Worm (Caenorhabditis elegans) whole organism, young adult: ENCODE measurements around the gene mrpl-18.

Source experiments
- F22D6.2 ChIP-seq: sonication (generic microtip); optimal IDR thresholded peaks from 2 replicates; lab custom pipeline; 2016; ENCODE audit warnings: mild to moderate bottlenecking, missing genetic modification characterization, missing compliant biosample characterization
- F23B12.7 ChIP-seq: sonication (generic microtip); optimal IDR thresholded peaks from 2 replicates; lab custom pipeline; 2017; ENCODE audit warnings: missing genetic modification characterization, mild to moderate bottlenecking, missing compliant biosample characterization, antibody characterized with exemption, moderate library complexity; ENCODE audit not compliant: insufficient read depth
- attf-6 ChIP-seq: fragments of 200-800 bp; sonication (Bioruptor generic); IDR thresholded peaks from 2 replicates; pipeline ENCODE4 v1.3.6; 2022; ENCODE audit warnings: missing genetic modification reagents, missing genetic modification characterization, missing compliant biosample characterization
- cebp-1 ChIP-seq, 2 experiments: fragments of 200-800 bp in 1 of 2; sonication (Bioruptor generic) in 1 of 2; sonication (generic microtip) in 1 of 2; IDR thresholded peaks in 1 of 2; optimal IDR thresholded peaks in 1 of 2; 2 replicates each; pipeline versions ENCODE4 v1.3.6 to Lab custom; 2017 to 2022; ENCODE audit warnings: missing compliant biosample characterization in 2 of 2, missing genetic modification characterization in 2 of 2, mild to moderate bottlenecking in 1 of 2, missing genetic modification reagents in 1 of 2, moderate library complexity in 1 of 2
- ceh-40 ChIP-seq: fragments of 200-800 bp; sonication (Bioruptor generic); IDR thresholded peaks from 2 replicates; pipeline ENCODE4 v1.3.6; 2022; ENCODE audit warnings: missing genetic modification characterization, missing compliant biosample characterization
- ceh-91 ChIP-seq: fragments of 200-800 bp; sonication (Bioruptor generic); IDR thresholded peaks from 2 replicates; pipeline ENCODE4 v1.3.6; 2022; ENCODE audit warnings: missing genetic modification reagents, missing genetic modification characterization, missing compliant biosample characterization
- dox-1 ChIP-seq: fragments of 200-800 bp; sonication (Bioruptor generic); IDR thresholded peaks from 2 replicates; pipeline ENCODE4 v1.3.6; 2022; ENCODE audit warnings: missing genetic modification reagents, missing genetic modification characterization, missing compliant biosample characterization
- egl-44 ChIP-seq: fragments of 200-800 bp; sonication (Bioruptor generic); IDR thresholded peaks from 2 replicates; pipeline ENCODE4 v1.3.6; 2022; ENCODE audit warnings: missing genetic modification reagents, missing genetic modification characterization, missing compliant biosample characterization
- hlh-12 ChIP-seq: sonication (generic microtip); optimal IDR thresholded peaks from 2 replicates; lab custom pipeline; 2016; ENCODE audit warnings: missing genetic modification characterization, missing compliant biosample characterization
- hmg-20 ChIP-seq: fragments of 200-800 bp; sonication (Bioruptor generic); IDR thresholded peaks from 2 replicates; pipeline ENCODE4 v1.3.6; 2022; ENCODE audit warnings: missing genetic modification reagents, missing genetic modification characterization, missing compliant biosample characterization
- hsf-1 ChIP-seq: fragments of 200-800 bp; sonication (Bioruptor generic); IDR thresholded peaks from 2 replicates; pipeline ENCODE4 v1.3.6; 2022; ENCODE audit warnings: missing genetic modification reagents, missing genetic modification characterization, missing compliant biosample characterization
- lag-1 ChIP-seq: fragments of 200-800 bp; sonication (Bioruptor generic); IDR thresholded peaks from 2 replicates; pipeline ENCODE4 v1.3.6; 2022; ENCODE audit warnings: missing genetic modification reagents, missing genetic modification characterization, missing compliant biosample characterization
- let-526 ChIP-seq: fragments of 200-800 bp; sonication (Bioruptor generic); IDR thresholded peaks from 2 replicates; pipeline ENCODE4 v1.3.6; 2022; ENCODE audit warnings: missing genetic modification reagents, missing genetic modification characterization, missing compliant biosample characterization
- lin-35 ChIP-seq, 3 experiments: fragments of 150-350 bp in 2 of 3; sonication (generic microtip) in 1 of 3; optimal IDR thresholded peaks; 2 replicates each; lab custom pipeline; 2014 to 2018; ENCODE audit warnings: missing biosample characterization in 3 of 3, missing genetic modification characterization in 3 of 3, missing genetic modification reagents in 3 of 3
- lin-40 ChIP-seq: sonication (generic microtip); optimal IDR thresholded peaks from 2 replicates; lab custom pipeline; 2016; ENCODE audit warnings: missing genetic modification characterization, mild to moderate bottlenecking, missing compliant biosample characterization, missing genotype, missing genetic modification reagents
- lsl-1 ChIP-seq: fragments of 200-800 bp; sonication (Bioruptor generic); optimal IDR thresholded peaks from 2 replicates; lab custom pipeline; 2018; ENCODE audit warnings: mild to moderate bottlenecking, missing genetic modification characterization, moderate library complexity, missing compliant biosample characterization
- madf-3 ChIP-seq: fragments of 200-800 bp; sonication (Bioruptor generic); IDR thresholded peaks from 2 replicates; pipeline ENCODE4 v1.3.6; 2022; ENCODE audit warnings: missing genetic modification reagents, missing genetic modification characterization, missing compliant biosample characterization
- madf-6 ChIP-seq: fragments of 200-800 bp; sonication (Bioruptor generic); IDR thresholded peaks from 2 replicates; pipeline ENCODE4 v1.3.6; 2022; ENCODE audit warnings: missing genetic modification reagents, missing genetic modification characterization, missing compliant biosample characterization
- nhr-120 ChIP-seq: fragments of 200-800 bp; sonication (Bioruptor generic); IDR thresholded peaks from 2 replicates; pipeline ENCODE4 v1.3.6; 2022; ENCODE audit warnings: missing genetic modification characterization, missing compliant biosample characterization
- nhr-27 ChIP-seq: fragments of 200-800 bp; sonication (Bioruptor generic); optimal IDR thresholded peaks from 2 replicates; lab custom pipeline; 2018; ENCODE audit warnings: mild to moderate bottlenecking, missing genetic modification characterization, moderate library complexity, missing compliant biosample characterization
- nhr-80 ChIP-seq: sonication (generic microtip); optimal IDR thresholded peaks from 2 replicates; lab custom pipeline; 2016; ENCODE audit warnings: missing genetic modification characterization, missing compliant biosample characterization
- rec-8 ChIP-seq, 2 experiments: sonication (generic microtip); optimal IDR thresholded peaks; 2 replicates each; lab custom pipeline; 2016; ENCODE audit warnings: mild to moderate bottlenecking in 2 of 2, missing genetic modification characterization in 2 of 2, missing genetic modification reagents in 2 of 2, missing genotype in 2 of 2, missing biosample characterization in 1 of 2, missing compliant biosample characterization in 1 of 2, moderate library complexity in 1 of 2
- repo-1 ChIP-seq: sonication (generic microtip); optimal IDR thresholded peaks from 2 replicates; lab custom pipeline; 2017; ENCODE audit warnings: mild to moderate bottlenecking, missing genetic modification characterization, missing compliant biosample characterization
- snpc-1.1 ChIP-seq: sonication (generic microtip); optimal IDR thresholded peaks from 2 replicates; lab custom pipeline; 2017; ENCODE audit warnings: missing genetic modification characterization, mild to moderate bottlenecking, missing compliant biosample characterization, antibody characterized with exemption, moderate library complexity, missing genotype, missing genetic modification reagents; ENCODE audit not compliant: insufficient read depth
- snpc-3.4 ChIP-seq: sonication (generic microtip); optimal IDR thresholded peaks from 2 replicates; lab custom pipeline; 2017; ENCODE audit warnings: missing genetic modification characterization, mild to moderate bottlenecking, missing compliant biosample characterization, antibody characterized with exemption, moderate library complexity, missing genotype, missing genetic modification reagents
- sptf-2 ChIP-seq: fragments of 200-800 bp; sonication (Bioruptor generic); optimal IDR thresholded peaks from 2 replicates; lab custom pipeline; 2018; ENCODE audit warnings: mild to moderate bottlenecking, missing genetic modification characterization, missing compliant biosample characterization
- xnd-1 ChIP-seq: sonication (generic microtip); optimal IDR thresholded peaks from 2 replicates; lab custom pipeline; 2016; ENCODE audit warnings: missing genotype, missing genetic modification reagents, missing genetic modification characterization, missing compliant biosample characterization
- zim-3 ChIP-seq: sonication (generic microtip); optimal IDR thresholded peaks from 2 replicates; lab custom pipeline; 2017; ENCODE audit warnings: mild to moderate bottlenecking, missing genetic modification characterization, moderate library complexity, missing compliant biosample characterization
- ztf-22 ChIP-seq: fragments of 200-800 bp; sonication (Bioruptor generic); optimal IDR thresholded peaks from 2 replicates; lab custom pipeline; 2018; ENCODE audit warnings: mild to moderate bottlenecking, missing genetic modification characterization, moderate library complexity, missing compliant biosample characterization
- ztf-25 ChIP-seq: fragments of 200-800 bp; sonication (Bioruptor generic); IDR thresholded peaks from 2 replicates; pipeline ENCODE4 v1.3.6; 2022; ENCODE audit warnings: missing genetic modification reagents, missing genetic modification characterization, missing compliant biosample characterization
- ztf-3 ChIP-seq: fragments of 200-800 bp; sonication (Bioruptor generic); optimal IDR thresholded peaks from 2 replicates; lab custom pipeline; 2018; ENCODE audit warnings: mild to moderate bottlenecking, missing genetic modification characterization, missing compliant biosample characterization

The mrpl-18 gene

ce11 chrIII:8137777-8138176, 7.0 kb upstream of the mrpl-18 start, which contains the start of gene hsp-12.2:
Gene hsp-12.2 (plus strand): TSS chrIII:8138077.
- no peak for TF ChIP-seq lsl-1 (GFP tag; lab: Kevin White, UChicago)
- TF ChIP-seq madf-6 (GFP tag; lab: Robert Waterston, UW) = no peak

- TF ChIP-seq lin-35 (GFP tag; optimal IDR thresholded peaks at IDR 0.05; lab: Kevin White, UChicago) (no peak), nhr-27 (tag; lab: Kevin White, UChicago) (no peak), cebp-1 (GFP tag; IDR thresholded peaks at IDR 0.05; lab: Robert Waterston, UW) (no peak), cebp-1 (tag; optimal IDR thresholded peaks at IDR 0.05; lab: Kevin White, UChicago) (no peak), F22D6.2 (tag; lab: Kevin White, UChicago) (no peak), dox-1 (no peak), sptf-2 (GFP tag; lab: Kevin White, UChicago) (no peak)
Observed at ce11 chrIII:8142217-8142616, 2.6 kb upstream of the mrpl-18 start.

- TF ChIP-seq F23B12.7 = no peak
- no peak for TF ChIP-seq ztf-3
- TF ChIP-seq ztf-22 (GFP tag; lab: Kevin White, UChicago) = no peak
- TF ChIP-seq ceh-40 (GFP tag; lab: Robert Waterston, UW) = no peak
- 0 out of 2 replicates have a peak, but pooled peaks have one; percentile 39 for TF ChIP-seq madf-3 (GFP tag; lab: Robert Waterston, UW)
- 0 out of 2 replicates have a peak, but pooled peaks have one; percentile 30 for TF ChIP-seq hsf-1 (GFP tag; lab: Robert Waterston, UW)
- no peak for TF ChIP-seq zim-3 (tag; lab: Kevin White, UChicago)
- TF ChIP-seq xnd-1 (tag; lab: Kevin White, UChicago) = no peak
- no peak for TF ChIP-seq nhr-80 (tag; lab: Kevin White, UChicago)
- no peak for TF ChIP-seq repo-1 (tag; lab: Kevin White, UChicago)
- no peak for TF ChIP-seq snpc-1.1 (tag; lab: Kevin White, UChicago)
- TF ChIP-seq snpc-3.4 = no peak
- TF ChIP-seq lag-1 = no peak
- TF ChIP-seq madf-6 (GFP tag; lab: Robert Waterston, UW) = no peak
Observed at ce11 chrIII:8145971-8146370, 1.2 kb downstream of the mrpl-18 start.

DNA sequence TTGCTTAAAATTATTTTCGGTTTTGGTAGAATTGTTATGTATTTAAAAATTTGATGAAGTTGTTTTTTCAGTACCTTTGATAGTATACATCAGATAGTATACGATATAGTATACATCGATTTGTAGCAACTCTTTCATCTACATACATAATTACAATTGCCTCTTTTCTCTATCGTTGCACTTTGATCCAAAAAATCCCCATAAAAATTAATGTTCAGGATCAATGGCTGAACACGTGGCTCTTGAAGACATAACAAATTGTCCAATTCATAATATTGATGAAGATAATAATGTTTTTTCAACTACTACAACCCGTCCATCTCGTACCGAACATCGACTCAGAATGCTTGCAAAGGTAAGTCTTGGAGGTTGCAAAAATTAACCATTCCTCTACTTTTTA, 3.9 kb downstream of the mrpl-18 start, which contains the start of gene D2007.2:
Gene D2007.2 (plus strand): TSS at position 213 of the 400 bp plus-strand sequence.
- no peak for TF ChIP-seq nhr-120 (GFP tag; lab: Robert Waterston, UW)
- TF ChIP-seq hlh-12 (tag; lab: Kevin White, UChicago) = no peak
- TF ChIP-seq egl-44 (GFP tag; lab: Robert Waterston, UW) = no peak
- TF ChIP-seq hmg-20 (GFP tag; lab: Robert Waterston, UW) = no peak
- no peak for TF ChIP-seq rec-8 (tag; optimal IDR thresholded peaks at IDR 0.05; lab: Kevin White, UChicago)
- TF ChIP-seq lin-40 (tag; lab: Kevin White, UChicago) = no peak
- TF ChIP-seq snpc-3.4 = no peak
- TF ChIP-seq let-526 = no peak
- TF ChIP-seq ceh-91 (GFP tag; lab: Robert Waterston, UW) = no peak
- TF ChIP-seq cebp-1 (GFP tag; IDR thresholded peaks at IDR 0.05; lab: Robert Waterston, UW) = no peak
- TF ChIP-seq cebp-1 (tag; optimal IDR thresholded peaks at IDR 0.05; lab: Kevin White, UChicago) = no peak
- TF ChIP-seq nhr-80 (tag; lab: Kevin White, UChicago) = no peak
- TF ChIP-seq attf-6 (GFP tag; lab: Robert Waterston, UW) = no peak
- no peak for TF ChIP-seq ztf-25
